Fruit fly (Drosophila melanogaster): Measurements from ENCODE around the gene CG13625.

DNA sequence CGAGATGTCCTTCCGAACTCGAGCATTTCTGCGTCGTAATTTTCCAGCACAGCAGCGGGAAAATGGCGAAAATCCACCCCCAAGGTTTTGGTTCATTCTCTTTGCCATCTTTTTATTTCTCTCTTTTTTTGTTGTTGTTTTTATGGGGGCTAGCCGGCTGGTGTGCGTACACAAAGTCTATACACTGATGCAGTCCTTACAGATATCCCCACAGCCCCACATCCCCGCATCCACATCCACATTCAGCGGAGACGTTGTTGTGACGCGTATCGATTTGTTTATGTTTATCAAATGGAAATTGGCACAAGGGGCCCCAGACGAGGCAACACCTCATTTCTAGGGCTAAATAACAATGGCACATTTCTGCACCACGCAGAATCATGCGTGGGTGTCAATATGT lies 9.9 kb downstream of the CG13625 start:
- TF ChIP-seq HLHmδ (GFP tag; optimal IDR thresholded peaks at IDR 0.05) (no peak), chif (GFP tag; optimal IDR thresholded peaks at IDR 0.05) (no peak), p53 (GFP tag; optimal IDR thresholded peaks at IDR 0.05) (no peak), CG3407 (GFP tag; optimal IDR thresholded peaks at IDR 0.05) (no peak), zfh2 (GFP tag; optimal IDR thresholded peaks at IDR 0.05) (no peak), CG15011 (GFP tag; optimal IDR thresholded peaks at IDR 0.05) (no peak)

Measured in whole organism, embryonic.